Fruit fly (Drosophila melanogaster) whole organism, embryonic: ENCODE data around the gene Ada2a.
A peak's percentile ranks its signal among the peaks of the same experiment; 100 is the strongest.

Source experiments
- CG10209 ChIP-seq: fragments of 200-800 bp; sonication (Bioruptor generic); optimal IDR thresholded peaks from 3 replicates; lab custom pipeline; 2017; ENCODE audit warnings: missing biosample characterization, mild to moderate bottlenecking, missing genetic modification characterization, missing genetic modification reagents
- CG10267 ChIP-seq: fragments of 200-800 bp; sonication (Bioruptor generic); optimal IDR thresholded peaks from 2 replicates; lab custom pipeline; 2018; ENCODE audit warnings: missing biosample characterization, mild to moderate bottlenecking, missing genetic modification characterization, moderate library complexity
- CG10654 ChIP-seq: fragments of 200-800 bp; sonication (Bioruptor generic); optimal IDR thresholded peaks from 2 replicates; lab custom pipeline; 2016; ENCODE audit warnings: missing biosample characterization, missing genetic modification characterization
- CG12744 ChIP-seq: fragments of 200-800 bp; sonication (Bioruptor generic); optimal IDR thresholded peaks from 2 replicates; lab custom pipeline; 2016; ENCODE audit warnings: missing biosample characterization, missing genetic modification characterization
- CG12769 ChIP-seq: fragments of 200-800 bp; sonication (Bioruptor generic); optimal IDR thresholded peaks from 2 replicates; lab custom pipeline; 2019; ENCODE audit warnings: missing biosample characterization, mild to moderate bottlenecking, missing genetic modification characterization, moderate library complexity
- CG15073 ChIP-seq: fragments of 200-800 bp; sonication (Bioruptor generic); optimal IDR thresholded peaks from 2 replicates; lab custom pipeline; 2016; ENCODE audit warnings: missing biosample characterization, missing genetic modification characterization
- CG1529 ChIP-seq: fragments of 200-800 bp; sonication (Bioruptor generic); optimal IDR thresholded peaks from 3 replicates; lab custom pipeline; 2018; ENCODE audit warnings: missing biosample characterization, missing genetic modification characterization
- CG1603 ChIP-seq: fragments of 200-800 bp; sonication (Bioruptor generic); optimal IDR thresholded peaks from 2 replicates; lab custom pipeline; 2019; ENCODE audit warnings: missing biosample characterization, mild to moderate bottlenecking, missing genetic modification characterization, moderate library complexity
- CG1647 ChIP-seq: fragments of 200-800 bp; sonication (Bioruptor generic); optimal IDR thresholded peaks from 3 replicates; lab custom pipeline; 2016; ENCODE audit warnings: missing biosample characterization, missing genetic modification characterization
- CG18476 ChIP-seq: fragments of 200-800 bp; sonication (Bioruptor generic); optimal IDR thresholded peaks from 2 replicates; lab custom pipeline; 2016; ENCODE audit warnings: missing biosample characterization, mild to moderate bottlenecking, missing genetic modification characterization
- CG33213 ChIP-seq: fragments of 200-800 bp; sonication (Bioruptor generic); optimal IDR thresholded peaks from 3 replicates; lab custom pipeline; 2016; ENCODE audit warnings: missing biosample characterization, missing genetic modification characterization
- CG3407 ChIP-seq: fragments of 200-800 bp; sonication (Bioruptor generic); optimal IDR thresholded peaks from 2 replicates; lab custom pipeline; 2018; ENCODE audit warnings: missing biosample characterization, mild to moderate bottlenecking, missing genetic modification characterization
- CG3726 ChIP-seq: fragments of 200-800 bp; sonication (Bioruptor generic); IDR thresholded peaks from 3 replicates; pipeline ENCODE4, ENCODE4 v1.3.6; 2022; ENCODE audit warnings: missing biosample characterization, missing genetic modification characterization
- CG3847 ChIP-seq: fragments of 200-800 bp; sonication (Bioruptor generic); IDR thresholded peaks from 2 replicates; pipeline ENCODE4 v1.3.6; 2022; ENCODE audit warnings: missing biosample characterization, missing genetic modification characterization
- CG4360 ChIP-seq: fragments of 200-800 bp; sonication (Bioruptor generic); IDR thresholded peaks from 2 replicates; pipeline ENCODE4 v1.3.6; 2022; ENCODE audit warnings: missing biosample characterization, missing genetic modification characterization
- CG4707 ChIP-seq: fragments of 200-800 bp; sonication (Bioruptor generic); optimal IDR thresholded peaks from 2 replicates; lab custom pipeline; 2018; ENCODE audit warnings: missing biosample characterization, mild to moderate bottlenecking, missing genetic modification characterization, moderate library complexity
- CG5180 ChIP-seq: fragments of 200-800 bp; sonication (Bioruptor generic); optimal IDR thresholded peaks from 3 replicates; lab custom pipeline; 2017; ENCODE audit warnings: missing biosample characterization, missing genetic modification characterization, mild to moderate bottlenecking, moderate library complexity, missing genetic modification reagents
- CG6813 ChIP-seq: fragments of 200-800 bp; sonication (Bioruptor generic); optimal IDR thresholded peaks from 2 replicates; lab custom pipeline; 2017; ENCODE audit warnings: missing biosample characterization, missing genetic modification characterization, mild to moderate bottlenecking, moderate library complexity, missing genetic modification reagents
- CG8290 ChIP-seq, 3 experiments: fragments of 200-800 bp; sonication (Bioruptor generic); optimal IDR thresholded peaks; 2 replicates each; lab custom pipeline; 2016 to 2019; ENCODE audit warnings: missing biosample characterization in 3 of 3, missing genetic modification characterization in 3 of 3, mild to moderate bottlenecking in 2 of 3, moderate library complexity in 1 of 3
- CG8388 ChIP-seq: fragments of 200-800 bp; sonication (Bioruptor generic); optimal IDR thresholded peaks from 2 replicates; lab custom pipeline; 2019; ENCODE audit warnings: missing biosample characterization, mild to moderate bottlenecking, missing genetic modification characterization, moderate library complexity
- CG9437 ChIP-seq: fragments of 200-800 bp; sonication (Bioruptor generic); optimal IDR thresholded peaks from 2 replicates; lab custom pipeline; 2018; ENCODE audit warnings: missing biosample characterization, mild to moderate bottlenecking, missing genetic modification characterization
- CG9817 ChIP-seq: fragments of 200-800 bp; sonication (Bioruptor generic); optimal IDR thresholded peaks from 2 replicates; lab custom pipeline; 2018; ENCODE audit warnings: missing biosample characterization, mild to moderate bottlenecking, missing genetic modification characterization, moderate library complexity
- Ets97D ChIP-seq: fragments of 200-800 bp; sonication (Bioruptor generic); optimal IDR thresholded peaks from 3 replicates; lab custom pipeline; 2016; ENCODE audit warnings: missing biosample characterization, missing genetic modification characterization
- HLH4C ChIP-seq: fragments of 200-800 bp; sonication (Bioruptor generic); IDR thresholded peaks from 3 replicates; pipeline ENCODE4 v1.3.6; 2022; ENCODE audit warnings: missing biosample characterization, missing genetic modification characterization; ENCODE audit not compliant: partially characterized antibody
- Hmr ChIP-seq: fragments of 200-800 bp; sonication (Bioruptor generic); optimal IDR thresholded peaks from 3 replicates; lab custom pipeline; 2017; ENCODE audit warnings: mild to moderate bottlenecking, missing biosample characterization, missing genetic modification reagents, missing genetic modification characterization
- Hr3 ChIP-seq: fragments of 200-800 bp; sonication (Bioruptor generic); optimal IDR thresholded peaks from 3 replicates; lab custom pipeline; 2016; ENCODE audit warnings: missing biosample characterization, missing genetic modification characterization
- Lim3 ChIP-seq: fragments of 200-800 bp; sonication (Bioruptor generic); IDR thresholded peaks from 2 replicates; pipeline ENCODE4 v1.3.6; 2022; ENCODE audit warnings: missing biosample characterization, missing genetic modification characterization
- MBD-R2 ChIP-seq: fragments of 200-800 bp; sonication (Bioruptor generic); IDR thresholded peaks from 2 replicates; pipeline ENCODE4 v1.3.6; 2022; ENCODE audit warnings: missing biosample characterization, missing genetic modification characterization
- Nf-YC ChIP-seq: fragments of 200-800 bp; optimal IDR thresholded peaks from 3 replicates; lab custom pipeline; 2019; ENCODE audit warnings: missing biosample characterization, mild to moderate bottlenecking, missing genetic modification characterization, moderate library complexity
- Poxn ChIP-seq: fragments of 200-800 bp; sonication (Bioruptor generic); IDR thresholded peaks from 2 replicates; pipeline ENCODE4 v1.3.6; 2022; ENCODE audit warnings: missing biosample characterization, missing genetic modification characterization
- Ravus ChIP-seq: fragments of 200-800 bp; sonication (Bioruptor generic); IDR thresholded peaks from 2 replicates; pipeline ENCODE4 v1.3.6; 2022; ENCODE audit warnings: missing biosample characterization, missing genetic modification characterization
- ash1 ChIP-seq: fragments of 200-800 bp; sonication (Bioruptor generic); optimal IDR thresholded peaks from 2 replicates; lab custom pipeline; 2018; ENCODE audit warnings: missing biosample characterization, mild to moderate bottlenecking, missing genetic modification characterization
- chm ChIP-seq: fragments of 200-800 bp; sonication (Bioruptor generic); IDR thresholded peaks from 2 replicates; pipeline ENCODE4 v1.3.6; 2022; ENCODE audit warnings: missing biosample characterization, missing genetic modification characterization
- ci ChIP-seq: fragments of 200-800 bp; sonication (Bioruptor generic); IDR thresholded peaks from 3 replicates; pipeline ENCODE4 v1.3.6; 2022; ENCODE audit warnings: missing biosample characterization, missing genetic modification characterization
- corto ChIP-seq: fragments of 200-800 bp; sonication (Bioruptor generic); optimal IDR thresholded peaks from 2 replicates; lab custom pipeline; 2016; ENCODE audit warnings: missing biosample characterization, mild to moderate bottlenecking, missing genetic modification characterization, moderate library complexity
- ftz-f1 ChIP-seq: fragments of 200-800 bp; sonication (Bioruptor generic); optimal IDR thresholded peaks from 2 replicates; lab custom pipeline; 2016; ENCODE audit warnings: missing biosample characterization, missing genetic modification characterization
- gro ChIP-seq: fragments of 200-800 bp; sonication (Bioruptor generic); optimal IDR thresholded peaks from 2 replicates; lab custom pipeline; 2016; ENCODE audit warnings: missing biosample characterization, missing genetic modification characterization
- her ChIP-seq: fragments of 200-800 bp; sonication (Bioruptor generic); optimal IDR thresholded peaks from 2 replicates; lab custom pipeline; 2016; ENCODE audit warnings: missing biosample characterization, missing genetic modification characterization
- hth ChIP-seq: fragments of >200 bp; optimal IDR thresholded peaks from 2 replicates; lab custom pipeline; 2017; ENCODE audit warnings: inconsistent platforms
- insv ChIP-seq, 2 experiments: fragments of 200-800 bp; sonication (Bioruptor generic); optimal IDR thresholded peaks; 3 replicates each; lab custom pipeline; 2016 to 2018; ENCODE audit warnings: missing biosample characterization in 2 of 2, missing genetic modification characterization in 2 of 2
- jumu ChIP-seq: fragments of 200-800 bp; sonication (Bioruptor generic); optimal IDR thresholded peaks from 3 replicates; lab custom pipeline; 2016; ENCODE audit warnings: missing biosample characterization, missing genetic modification characterization
- pb ChIP-seq: fragments of 200-800 bp; sonication (Bioruptor generic); optimal IDR thresholded peaks from 3 replicates; lab custom pipeline; 2016; ENCODE audit warnings: missing biosample characterization, missing genetic modification characterization
- pita ChIP-seq: fragments of 200-800 bp; sonication (Bioruptor generic); optimal IDR thresholded peaks from 2 replicates; lab custom pipeline; 2017; ENCODE audit warnings: missing biosample characterization, mild to moderate bottlenecking, missing genetic modification characterization
- scrt ChIP-seq: fragments of 200-800 bp; sonication (Bioruptor generic); optimal IDR thresholded peaks from 2 replicates; lab custom pipeline; 2018; ENCODE audit warnings: missing biosample characterization, mild to moderate bottlenecking, missing genetic modification characterization, moderate library complexity
- slp2 ChIP-seq: fragments of 200-800 bp; sonication (Bioruptor generic); optimal IDR thresholded peaks from 2 replicates; lab custom pipeline; 2016; ENCODE audit warnings: missing biosample characterization, missing genetic modification characterization
- sna ChIP-seq: fragments of 200-800 bp; sonication (Bioruptor generic); IDR thresholded peaks from 2 replicates; pipeline ENCODE4 v1.3.6; 2022; ENCODE audit warnings: missing biosample characterization, missing genetic modification characterization; ENCODE audit not compliant: partially characterized antibody
- tgo ChIP-seq: fragments of 200-800 bp; sonication (Bioruptor generic); IDR thresholded peaks from 3 replicates; pipeline ENCODE4 v1.3.6; 2022; ENCODE audit warnings: missing biosample characterization, missing genetic modification characterization
- trem ChIP-seq: fragments of 200-800 bp; optimal IDR thresholded peaks from 3 replicates; lab custom pipeline; 2019; ENCODE audit warnings: missing biosample characterization, mild to moderate bottlenecking, missing genetic modification characterization, moderate library complexity
- vnd ChIP-seq: fragments of 200-800 bp; sonication (Bioruptor generic); IDR thresholded peaks from 3 replicates; pipeline ENCODE4 v1.3.6; 2022; ENCODE audit warnings: missing biosample characterization, missing genetic modification characterization; ENCODE audit not compliant: partially characterized antibody
- zf30C ChIP-seq: fragments of 200-800 bp; sonication (Bioruptor generic); optimal IDR thresholded peaks from 3 replicates; lab custom pipeline; 2018; ENCODE audit warnings: missing biosample characterization, mild to moderate bottlenecking, missing genetic modification characterization
- zfh2 ChIP-seq: fragments of 200-800 bp; sonication (Bioruptor generic); optimal IDR thresholded peaks from 2 replicates; lab custom pipeline; 2016; ENCODE audit warnings: missing biosample characterization, missing genetic modification characterization

Gene Ada2a

dm6 chr3R:18301569-18301968, 46.3 kb upstream of the Ada2a start, which contains the start of gene Polr1E (continued):
- TF ChIP-seq pb (GFP tag; lab: Kevin White, UChicago), result no peak
- no peak for TF ChIP-seq CG4360 (GFP tag; lab: Robert Waterston, UW)
- TF ChIP-seq CG3407, result no peak
- no peak for TF ChIP-seq CG12769 (tag; lab: Kevin White, UChicago)
- no peak for TF ChIP-seq tgo (GFP tag; lab: Robert Waterston, UW)
- peak; percentile 81 for TF ChIP-seq HLH4C
- TF ChIP-seq CG5180, result no peak
- no peak for TF ChIP-seq zfh2 (GFP tag; lab: Kevin White, UChicago)
- TF ChIP-seq CG1529, result no peak
- peak; percentile 97 for TF ChIP-seq MBD-R2 (GFP tag; lab: Robert Waterston, UW)
- TF ChIP-seq ci, result 0 out of 3 replicates have a peak, but pooled peaks have one; percentile 7
- TF ChIP-seq zf30C (GFP tag; lab: Kevin White, UChicago), result no peak
- TF ChIP-seq CG1603, result peak; percentile 73
- TF ChIP-seq scrt (GFP tag; lab: Kevin White, UChicago), result no peak
- TF ChIP-seq Poxn (GFP tag; lab: Robert Waterston, UW), result no peak
- no peak for TF ChIP-seq CG8388
- TF ChIP-seq Lim3 (GFP tag; lab: Robert Waterston, UW), result no peak
- peak; percentile 57 for TF ChIP-seq gro (GFP tag; lab: Kevin White, UChicago)
- TF ChIP-seq ash1 (GFP tag; lab: Kevin White, UChicago), result no peak
- TF ChIP-seq sna, result peak; percentile 35; the same call in 1 of the 2 replicates
- no peak for TF ChIP-seq CG15073 (GFP tag; lab: Kevin White, UChicago)
- no peak for TF ChIP-seq Ravus (GFP tag; lab: Robert Waterston, UW)
- TF ChIP-seq Hmr, result no peak
- peak; percentile 26; the same call in 1 of the 2 replicates for TF ChIP-seq chm (GFP tag; lab: Robert Waterston, UW)
- TF ChIP-seq jumu (GFP tag; lab: Kevin White, UChicago), result no peak
- no peak for TF ChIP-seq insv (GFP tag; optimal IDR thresholded peaks at IDR 0.05; lab: Kevin White, UChicago)
- no peak for TF ChIP-seq corto (GFP tag; lab: Kevin White, UChicago)
- TF ChIP-seq hth (lab: Kevin White, UChicago), result no peak
- TF ChIP-seq CG8290 (GFP tag; optimal IDR thresholded peaks at IDR 0.05; lab: Kevin White, UChicago), result no peak
- no peak for TF ChIP-seq CG8290 (tag; optimal IDR thresholded peaks at IDR 0.05; lab: Kevin White, UChicago)
- no peak for TF ChIP-seq CG9817
- no peak for TF ChIP-seq CG6813 (GFP tag; lab: Kevin White, UChicago)
- no peak for TF ChIP-seq CG1647 (GFP tag; lab: Kevin White, UChicago)
- TF ChIP-seq her, result no peak
- peak; percentile 60 for TF ChIP-seq trem (tag; lab: Kevin White, UChicago)
- no peak for TF ChIP-seq pita
- no peak for TF ChIP-seq CG12744
- TF ChIP-seq Ets97D (GFP tag; lab: Kevin White, UChicago), result peak; percentile 76
- no peak for TF ChIP-seq CG18476 (GFP tag; lab: Kevin White, UChicago)
- TF ChIP-seq slp2 (GFP tag; lab: Kevin White, UChicago), result no peak
- no peak for TF ChIP-seq CG10654 (GFP tag; lab: Kevin White, UChicago)
- no peak for TF ChIP-seq Hr3 (GFP tag; lab: Kevin White, UChicago)
- TF ChIP-seq CG9437 (GFP tag; lab: Kevin White, UChicago), result no peak
- no peak for TF ChIP-seq CG4707
- TF ChIP-seq CG10209 (GFP tag; lab: Kevin White, UChicago), result no peak
- peak; percentile 50; the same call in 2 of the 3 replicates for TF ChIP-seq vnd (GFP tag; lab: Robert Waterston, UW)
- peak; percentile 38 for TF ChIP-seq Nf-YC
- TF ChIP-seq CG10267, result peak; percentile 44
- no peak for TF ChIP-seq ftz-f1
- peak; percentile 24 for TF ChIP-seq CG33213
- TF ChIP-seq CG3847 (GFP tag; lab: Robert Waterston, UW), result 0 out of 2 replicates have a peak, but pooled peaks have one; percentile 4
- no peak for TF ChIP-seq CG3726 (GFP tag; lab: Robert Waterston, UW)
